Fruit fly (Drosophila melanogaster) whole organism, embryonic: Measurements from ENCODE around the gene CG7365.

Source experiments
- Atf6 ChIP-seq: fragments of 200-800 bp; sonication (Bioruptor generic); IDR thresholded peaks from 2 replicates; pipeline ENCODE4 v1.3.6; 2022; ENCODE audit warnings: missing biosample characterization, missing genetic modification characterization
- CG10274 ChIP-seq: fragments of 200-800 bp; sonication (Bioruptor generic); optimal IDR thresholded peaks from 3 replicates; lab custom pipeline; 2017; ENCODE audit warnings: missing biosample characterization, mild to moderate bottlenecking, missing genetic modification characterization
- CG10431 ChIP-seq: fragments of 200-800 bp; sonication (Bioruptor generic); optimal IDR thresholded peaks from 3 replicates; lab custom pipeline; 2018; ENCODE audit warnings: missing biosample characterization, mild to moderate bottlenecking, missing genetic modification characterization
- CG10462 ChIP-seq: fragments of 200-800 bp; sonication (Bioruptor generic); optimal IDR thresholded peaks from 2 replicates; lab custom pipeline; 2016; ENCODE audit warnings: missing biosample characterization, missing genetic modification characterization
- CG10959 ChIP-seq: fragments of 200-800 bp; sonication (Bioruptor generic); IDR thresholded peaks from 2 replicates; pipeline ENCODE4 v1.3.6; 2022; ENCODE audit warnings: missing biosample characterization, missing genetic modification characterization
- CG12155 ChIP-seq: fragments of 200-800 bp; sonication (Bioruptor generic); optimal IDR thresholded peaks from 3 replicates; lab custom pipeline; 2016; ENCODE audit warnings: missing biosample characterization, missing genetic modification characterization
- CG13287 ChIP-seq: fragments of 200-800 bp; sonication (Bioruptor generic); IDR thresholded peaks from 2 replicates; pipeline ENCODE4 v1.3.6; 2022; ENCODE audit warnings: missing biosample characterization, missing genetic modification characterization; ENCODE audit not compliant: partially characterized antibody
- CG13296 ChIP-seq: fragments of 200-800 bp; sonication (Bioruptor generic); optimal IDR thresholded peaks from 3 replicates; lab custom pipeline; 2018; ENCODE audit warnings: missing biosample characterization, mild to moderate bottlenecking, missing genetic modification characterization
- CG14014 ChIP-seq: fragments of 200-800 bp; sonication (Bioruptor generic); IDR thresholded peaks from 2 replicates; pipeline ENCODE4 v1.3.6; 2022; ENCODE audit warnings: missing biosample characterization, missing genetic modification characterization
- CG17328 ChIP-seq: fragments of 200-800 bp; sonication (Bioruptor generic); IDR thresholded peaks from 2 replicates; pipeline ENCODE4 v1.3.6; 2022; ENCODE audit warnings: missing biosample characterization, missing genetic modification characterization
- CG17568 ChIP-seq: fragments of 200-800 bp; sonication (Bioruptor generic); optimal IDR thresholded peaks from 2 replicates; lab custom pipeline; 2018; ENCODE audit warnings: missing biosample characterization, mild to moderate bottlenecking, missing genetic modification characterization, moderate library complexity
- CG17802 ChIP-seq: fragments of 200-800 bp; sonication (Bioruptor generic); optimal IDR thresholded peaks from 2 replicates; lab custom pipeline; 2018; ENCODE audit warnings: missing biosample characterization, mild to moderate bottlenecking, missing genetic modification characterization, moderate library complexity
- CG17829 ChIP-seq: fragments of 200-800 bp; optimal IDR thresholded peaks from 2 replicates; lab custom pipeline; 2019; ENCODE audit warnings: missing biosample characterization, mild to moderate bottlenecking, missing genetic modification characterization, moderate library complexity
- CG1832 ChIP-seq: fragments of 200-800 bp; sonication (Bioruptor generic); optimal IDR thresholded peaks from 2 replicates; lab custom pipeline; 2017; ENCODE audit warnings: missing biosample characterization, mild to moderate bottlenecking, missing genetic modification characterization, inconsistent platforms
- CG2116 ChIP-seq: fragments of 200-800 bp; sonication (Bioruptor generic); optimal IDR thresholded peaks from 3 replicates; lab custom pipeline; 2018; ENCODE audit warnings: missing biosample characterization, mild to moderate bottlenecking, missing genetic modification characterization
- CG32532 ChIP-seq: fragments of 200-800 bp; sonication (Bioruptor generic); IDR thresholded peaks from 2 replicates; pipeline ENCODE4 v1.3.6; 2022; ENCODE audit warnings: missing biosample characterization, missing genetic modification characterization
- CG3726 ChIP-seq: fragments of 200-800 bp; sonication (Bioruptor generic); IDR thresholded peaks from 3 replicates; pipeline ENCODE4, ENCODE4 v1.3.6; 2022; ENCODE audit warnings: missing biosample characterization, missing genetic modification characterization
- CG7839 ChIP-seq: fragments of 200-800 bp; sonication (Bioruptor generic); optimal IDR thresholded peaks from 3 replicates; lab custom pipeline; 2018; ENCODE audit warnings: missing biosample characterization, mild to moderate bottlenecking, missing genetic modification characterization, moderate library complexity
- CG7928 ChIP-seq: fragments of 200-800 bp; sonication (Bioruptor generic); optimal IDR thresholded peaks from 2 replicates; lab custom pipeline; 2017; ENCODE audit warnings: missing biosample characterization, mild to moderate bottlenecking, missing genetic modification characterization
- D19A ChIP-seq: fragments of 200-800 bp; optimal IDR thresholded peaks from 3 replicates; lab custom pipeline; 2019; ENCODE audit warnings: missing biosample characterization, mild to moderate bottlenecking, missing genetic modification characterization, moderate library complexity
- Deaf1 ChIP-seq: fragments of 200-800 bp; optimal IDR thresholded peaks from 3 replicates; lab custom pipeline; 2019; ENCODE audit warnings: missing biosample characterization, mild to moderate bottlenecking, missing genetic modification characterization, moderate library complexity
- Fer1 ChIP-seq: fragments of 200-800 bp; sonication (Bioruptor generic); optimal IDR thresholded peaks from 2 replicates; lab custom pipeline; 2017; ENCODE audit warnings: missing biosample characterization, mild to moderate bottlenecking, missing genetic modification characterization
- HLH54F ChIP-seq: fragments of 200-800 bp; sonication (Bioruptor generic); optimal IDR thresholded peaks from 3 replicates; lab custom pipeline; 2016; ENCODE audit warnings: missing biosample characterization, missing genetic modification characterization
- HLHmδ ChIP-seq: fragments of 200-800 bp; sonication (Bioruptor generic); optimal IDR thresholded peaks from 2 replicates; lab custom pipeline; 2018; ENCODE audit warnings: missing biosample characterization, mild to moderate bottlenecking, missing genetic modification characterization, moderate library complexity
- Hr78 ChIP-seq, 2 experiments: fragments of 200-800 bp in 1 of 2; fragments of >200 bp in 1 of 2; sonication (Bioruptor generic) in 1 of 2; optimal IDR thresholded peaks; 2 replicates each; lab custom pipeline; 2017 to 2019; ENCODE audit warnings: missing biosample characterization in 2 of 2, missing genetic modification characterization in 2 of 2, mild to moderate bottlenecking in 1 of 2, moderate library complexity in 1 of 2
- Jarid2 ChIP-seq: fragments of 200-800 bp; sonication (Bioruptor generic); optimal IDR thresholded peaks from 3 replicates; lab custom pipeline; 2017; ENCODE audit warnings: mild to moderate bottlenecking, missing biosample characterization, missing genetic modification reagents, missing genetic modification characterization
- Meics ChIP-seq: fragments of 200-800 bp; sonication (Bioruptor generic); optimal IDR thresholded peaks from 2 replicates; lab custom pipeline; 2017; ENCODE audit warnings: missing biosample characterization, mild to moderate bottlenecking, missing genetic modification characterization
- NK7.1 ChIP-seq: fragments of 200-800 bp; sonication (Bioruptor generic); optimal IDR thresholded peaks from 3 replicates; lab custom pipeline; 2016; ENCODE audit warnings: missing biosample characterization, missing genetic modification characterization
- Ssrp ChIP-seq: fragments of 200-800 bp; sonication (Bioruptor generic); optimal IDR thresholded peaks from 2 replicates; lab custom pipeline; 2018; ENCODE audit warnings: missing biosample characterization, mild to moderate bottlenecking, missing genetic modification characterization, moderate library complexity
- Xbp1 ChIP-seq: fragments of 200-800 bp; sonication (Bioruptor generic); optimal IDR thresholded peaks from 3 replicates; lab custom pipeline; 2016; ENCODE audit warnings: missing biosample characterization, mild to moderate bottlenecking, missing genetic modification characterization
- Xrp1 ChIP-seq: fragments of 200-800 bp; sonication (Bioruptor generic); IDR thresholded peaks from 2 replicates; pipeline ENCODE4 v1.3.6; 2022; ENCODE audit warnings: missing biosample characterization, missing genetic modification characterization
- ap ChIP-seq: fragments of 200-800 bp; sonication (Bioruptor generic); IDR thresholded peaks from 2 replicates; pipeline ENCODE4 v1.3.6; 2022; ENCODE audit warnings: missing biosample characterization, missing genetic modification characterization
- bowl ChIP-seq: fragments of 200-800 bp; sonication (Bioruptor generic); IDR thresholded peaks from 2 replicates; pipeline ENCODE4 v1.3.6; 2022; ENCODE audit warnings: missing biosample characterization, missing genetic modification characterization
- cwo ChIP-seq: fragments of 200-800 bp; sonication (Bioruptor generic); optimal IDR thresholded peaks from 3 replicates; lab custom pipeline; 2017; ENCODE audit warnings: missing biosample characterization, missing genetic modification characterization, mild to moderate bottlenecking, moderate library complexity, missing genetic modification reagents
- dm ChIP-seq: fragments of 200-800 bp; sonication (Bioruptor generic); optimal IDR thresholded peaks from 3 replicates; lab custom pipeline; 2016; ENCODE audit warnings: missing biosample characterization, missing genetic modification characterization
- ewg ChIP-seq: fragments of 200-800 bp; sonication (Bioruptor generic); optimal IDR thresholded peaks from 3 replicates; lab custom pipeline; 2017; ENCODE audit warnings: mild to moderate bottlenecking, missing biosample characterization, missing genetic modification reagents, missing genetic modification characterization
- exex ChIP-seq: fragments of 200-800 bp; sonication (Bioruptor generic); optimal IDR thresholded peaks from 4 replicates; lab custom pipeline; 2018; ENCODE audit warnings: missing biosample characterization, mild to moderate bottlenecking, missing genetic modification characterization, moderate library complexity
- hbn ChIP-seq: fragments of 200-800 bp; sonication (Bioruptor generic); IDR thresholded peaks from 2 replicates; pipeline ENCODE4 v1.3.6; 2022; ENCODE audit warnings: missing biosample characterization, missing genetic modification characterization; ENCODE audit not compliant: partially characterized antibody
- jing ChIP-seq: fragments of 200-800 bp; sonication (Bioruptor generic); optimal IDR thresholded peaks from 2 replicates; lab custom pipeline; 2018; ENCODE audit warnings: missing biosample characterization, mild to moderate bottlenecking, missing genetic modification characterization
- lab ChIP-seq: fragments of 200-800 bp; sonication (Bioruptor generic); optimal IDR thresholded peaks from 3 replicates; lab custom pipeline; 2017; ENCODE audit warnings: missing biosample characterization, missing genetic modification characterization, mild to moderate bottlenecking, moderate library complexity, missing genetic modification reagents
- lilli ChIP-seq: fragments of 200-800 bp; sonication (Bioruptor generic); optimal IDR thresholded peaks from 3 replicates; lab custom pipeline; 2016; ENCODE audit warnings: missing biosample characterization, missing genetic modification characterization
- mirr ChIP-seq: fragments of 200-800 bp; sonication (Bioruptor generic); optimal IDR thresholded peaks from 3 replicates; lab custom pipeline; 2018; ENCODE audit warnings: missing biosample characterization, mild to moderate bottlenecking, missing genetic modification characterization
- nerfin-1 ChIP-seq: fragments of 200-800 bp; sonication (Bioruptor generic); optimal IDR thresholded peaks from 3 replicates; lab custom pipeline; 2019; ENCODE audit warnings: missing biosample characterization, mild to moderate bottlenecking, missing genetic modification characterization, moderate library complexity
- p53 ChIP-seq: fragments of 200-800 bp; sonication (Bioruptor generic); optimal IDR thresholded peaks from 2 replicates; lab custom pipeline; 2016; ENCODE audit warnings: missing biosample characterization, missing genetic modification characterization
- ro ChIP-seq: fragments of 200-800 bp; sonication (Bioruptor generic); IDR thresholded peaks from 2 replicates; pipeline ENCODE4 v1.3.6; 2022; ENCODE audit warnings: missing biosample characterization, missing genetic modification characterization
- run ChIP-seq: fragments of 200-800 bp; sonication (Bioruptor generic); optimal IDR thresholded peaks from 3 replicates; lab custom pipeline; 2018; ENCODE audit warnings: missing biosample characterization, mild to moderate bottlenecking, missing genetic modification characterization
- sd ChIP-seq: fragments of 200-800 bp; sonication (Bioruptor generic); optimal IDR thresholded peaks from 3 replicates; lab custom pipeline; 2018; ENCODE audit warnings: missing biosample characterization, mild to moderate bottlenecking, missing genetic modification characterization, moderate library complexity
- seq ChIP-seq: fragments of 200-800 bp; sonication (Bioruptor generic); IDR thresholded peaks from 2 replicates; pipeline ENCODE4 v1.3.6; 2022; ENCODE audit warnings: missing biosample characterization, missing genetic modification characterization
- toy ChIP-seq: fragments of 200-800 bp; sonication (Bioruptor generic); IDR thresholded peaks from 2 replicates; pipeline ENCODE4 v1.3.6; 2022; ENCODE audit warnings: missing biosample characterization, missing genetic modification characterization
- unpg ChIP-seq: fragments of 200-800 bp; sonication (Bioruptor generic); optimal IDR thresholded peaks from 3 replicates; lab custom pipeline; 2018; ENCODE audit warnings: missing biosample characterization, mild to moderate bottlenecking, missing genetic modification characterization, moderate library complexity
- yki ChIP-seq: fragments of >200 bp; optimal IDR thresholded peaks from 3 replicates; lab custom pipeline; 2018

Gene CG7365

DNA sequence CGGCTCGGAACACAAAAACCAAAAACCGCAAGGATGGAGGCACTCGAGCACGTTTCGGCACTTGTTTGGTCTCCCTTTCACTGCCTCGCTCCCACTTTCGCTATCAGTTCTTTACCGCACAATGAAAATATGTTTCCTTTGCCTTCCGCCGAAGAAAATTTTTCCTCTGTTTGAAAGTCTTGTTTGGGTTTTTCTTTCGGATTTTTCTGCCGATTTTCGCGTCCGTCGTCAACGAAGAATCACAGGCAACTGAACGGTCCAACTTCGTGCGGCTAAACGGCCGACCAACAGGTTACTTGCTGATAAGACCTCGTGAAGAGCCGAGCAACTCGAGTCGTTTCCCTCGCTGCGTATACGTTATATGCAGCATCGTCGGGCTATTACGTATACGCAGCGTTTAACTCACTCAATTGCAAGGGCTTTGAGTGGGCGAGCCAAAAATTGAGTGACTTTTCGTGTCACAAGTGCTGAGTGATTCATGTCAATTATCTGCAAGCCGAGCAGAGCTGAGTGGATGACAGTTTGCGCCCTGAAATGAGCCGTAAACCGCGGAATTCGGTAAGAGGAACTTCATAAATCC lies 38.3 kb downstream of the CG7365 start, which contains the start of gene sNPF-R (continued):
- TF ChIP-seq Xbp1 (GFP tag; lab: Kevin White, UChicago) (no peak), CG14014 (GFP tag; lab: Robert Waterston, UW) (no peak), yki (lab: Kevin White, UChicago) (no peak), Atf6 (GFP tag; lab: Robert Waterston, UW) (no peak), dm (GFP tag; lab: Kevin White, UChicago) (no peak), ewg (no peak), Ssrp (tag; lab: Kevin White, UChicago) (no peak), cwo (peak; percentile 18), Fer1 (peak; percentile 32), run (tag; lab: Kevin White, UChicago) (no peak), CG32532 (GFP tag; lab: Robert Waterston, UW) (peak; percentile 28; the same call in 1 of the 2 replicates), CG7928 (no peak), CG13287 (GFP tag; lab: Robert Waterston, UW) (peak; percentile 23; the same call in 1 of the 2 replicates), HLH54F (no peak), sd (tag; lab: Kevin White, UChicago) (no peak), ap (GFP tag; lab: Robert Waterston, UW) (no peak), CG7839 (no peak), CG10431 (GFP tag; lab: Kevin White, UChicago) (no peak), CG17829 (tag; lab: Kevin White, UChicago) (no peak), Meics (GFP tag; lab: Kevin White, UChicago) (peak; percentile 7), unpg (GFP tag; lab: Kevin White, UChicago) (no peak), seq (GFP tag; lab: Robert Waterston, UW) (no peak), lab (GFP tag; lab: Kevin White, UChicago) (peak; percentile 53), HLHmδ (GFP tag; lab: Kevin White, UChicago) (no peak), jing (GFP tag; lab: Kevin White, UChicago) (no peak), CG12155 (no peak), CG13296 (GFP tag; lab: Kevin White, UChicago) (no peak), p53 (no peak), CG10274 (GFP tag; lab: Kevin White, UChicago) (no peak), bowl (GFP tag; lab: Robert Waterston, UW) (no peak), Xrp1 (no peak), ro (no peak), lilli (GFP tag; lab: Kevin White, UChicago) (no peak), mirr (GFP tag; lab: Kevin White, UChicago) (peak; percentile 16), hbn (no peak), CG3726 (GFP tag; lab: Robert Waterston, UW) (no peak), CG2116 (GFP tag; lab: Kevin White, UChicago) (no peak), Hr78 (GFP tag; optimal IDR thresholded peaks at IDR 0.05; lab: Kevin White, UChicago) (no peak), CG17328 (GFP tag; lab: Robert Waterston, UW) (no peak), CG1832 (GFP tag; lab: Kevin White, UChicago) (no peak), toy (no peak), Deaf1 (tag; lab: Kevin White, UChicago) (peak; percentile 99), nerfin-1 (no peak), Jarid2 (GFP tag; lab: Kevin White, UChicago) (peak; percentile 76), CG10462 (GFP tag; lab: Kevin White, UChicago) (no peak), exex (tag; lab: Kevin White, UChicago) (no peak), CG10959 (GFP tag; lab: Robert Waterston, UW) (no peak), CG17802 (tag; lab: Kevin White, UChicago) (no peak), CG17568 (GFP tag; lab: Kevin White, UChicago) (no peak), NK7.1 (no peak), D19A (no peak)
